Fruit fly (Drosophila melanogaster) whole organism, larva: ENCODE measurements around the gene Glut3.

Experiments used
- noc ChIP-seq: fragments of 200-800 bp; sonication (Bioruptor generic); optimal IDR thresholded peaks from 3 replicates; lab custom pipeline; 2019; ENCODE audit warnings: missing biosample characterization, mild to moderate bottlenecking, missing genetic modification characterization, moderate library complexity

The Glut3 gene

DNA sequence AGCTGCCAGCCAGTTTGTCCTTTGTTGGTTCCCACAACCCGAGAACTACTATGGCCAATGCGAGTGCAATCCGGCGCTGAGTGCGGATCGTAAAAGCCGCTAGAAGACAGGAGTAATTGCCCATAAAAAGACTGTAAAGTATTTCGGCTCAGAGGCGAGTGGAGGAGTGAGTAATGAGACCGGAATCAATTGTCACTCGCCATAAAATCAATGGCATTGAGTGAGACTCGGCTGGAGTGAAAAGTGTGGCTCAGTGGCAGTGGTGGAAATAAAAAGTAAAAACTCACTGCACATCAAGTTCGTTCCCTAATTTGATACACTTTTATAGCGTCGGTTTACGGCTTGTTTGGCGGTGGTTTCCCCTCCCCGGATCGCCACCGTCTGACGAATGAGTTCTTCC, 44.9 kb downstream of the Glut3 start:
- no peak for TF ChIP-seq noc

DNA sequence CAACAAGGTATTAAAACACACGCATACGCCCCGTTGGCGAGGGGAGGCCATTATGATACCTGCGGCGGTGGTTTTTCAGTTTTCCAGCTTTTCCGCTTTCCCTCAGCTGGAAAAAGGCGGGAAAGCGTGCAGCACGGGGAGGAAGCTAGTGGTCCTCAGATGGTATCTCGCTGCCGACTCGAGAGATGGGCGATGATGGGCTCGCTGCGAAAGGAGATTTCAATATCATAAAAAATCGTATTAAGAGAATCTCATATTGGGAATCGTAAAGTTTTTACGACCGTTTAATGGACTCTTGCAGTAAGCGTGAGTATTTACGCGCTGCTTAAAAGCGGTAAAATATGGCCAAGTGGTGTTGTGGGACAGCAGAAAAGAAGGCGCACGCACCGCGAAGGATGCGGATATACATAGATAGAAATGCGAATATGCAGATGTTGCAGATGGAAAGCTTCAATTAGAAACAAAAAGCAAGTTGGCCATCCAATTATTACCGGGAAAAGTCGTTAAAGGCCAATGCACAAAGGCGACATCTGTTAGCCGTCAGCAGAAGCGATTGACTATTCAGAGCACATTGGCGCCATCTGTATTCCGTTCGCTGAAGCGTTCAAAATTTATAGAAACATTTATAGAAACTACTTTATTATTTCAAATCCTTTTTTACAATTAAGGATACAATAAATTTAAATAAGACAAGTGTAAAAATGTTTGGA, 46.3 kb downstream of the Glut3 start:
- no peak for TF ChIP-seq noc

DNA sequence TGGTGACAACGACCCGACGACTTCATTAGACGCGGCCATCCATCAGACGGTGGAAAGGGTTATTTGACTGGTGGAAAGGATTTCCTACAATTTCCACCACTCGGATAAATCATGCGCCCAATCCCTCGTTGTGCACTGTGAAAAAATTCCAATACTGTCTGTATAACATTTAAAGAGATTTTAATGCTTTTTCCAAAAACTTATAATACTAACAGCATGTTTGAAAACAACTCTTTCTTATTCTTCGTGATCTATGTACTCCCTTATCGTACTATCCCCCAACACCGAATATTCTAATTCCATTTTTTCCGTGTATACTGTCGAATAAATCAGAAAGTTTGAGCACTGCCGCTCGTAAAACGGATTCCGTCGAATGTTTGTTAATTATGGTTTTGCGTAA, 47.9 kb downstream of the Glut3 start:
- TF ChIP-seq noc, result no peak

DNA sequence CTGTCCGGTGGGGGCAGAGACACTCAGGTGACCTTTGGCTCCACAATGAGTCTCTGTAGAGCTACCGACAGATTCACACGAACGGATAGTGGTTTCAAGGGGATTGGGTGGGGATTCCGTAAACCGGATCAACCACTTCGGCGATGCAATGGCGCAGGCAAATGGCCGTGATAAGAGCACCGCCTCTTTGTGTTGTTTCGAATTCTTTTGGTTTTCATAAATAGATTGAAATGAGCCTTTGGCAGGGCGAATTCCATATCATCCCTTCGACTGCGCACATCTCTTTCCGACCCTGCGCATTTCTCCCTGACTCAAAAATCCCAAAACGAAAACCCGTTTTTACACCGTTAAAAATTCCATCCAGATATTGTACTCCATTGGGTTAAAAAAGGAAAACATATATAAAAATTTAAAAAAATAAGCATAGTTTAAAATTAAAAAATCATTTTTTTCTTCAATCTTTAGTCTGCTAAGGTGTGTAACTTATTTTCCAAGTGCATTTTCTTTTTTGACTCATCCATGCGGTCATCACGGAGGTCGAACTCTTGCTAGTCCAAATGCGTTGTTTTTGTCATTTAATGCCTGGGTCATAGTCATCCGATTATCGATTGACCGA, 49.6 kb downstream of the Glut3 start:
- no peak for TF ChIP-seq noc
